Worm (Caenorhabditis elegans): Measurements from ENCODE around the gene F20B6.6.

DNA sequence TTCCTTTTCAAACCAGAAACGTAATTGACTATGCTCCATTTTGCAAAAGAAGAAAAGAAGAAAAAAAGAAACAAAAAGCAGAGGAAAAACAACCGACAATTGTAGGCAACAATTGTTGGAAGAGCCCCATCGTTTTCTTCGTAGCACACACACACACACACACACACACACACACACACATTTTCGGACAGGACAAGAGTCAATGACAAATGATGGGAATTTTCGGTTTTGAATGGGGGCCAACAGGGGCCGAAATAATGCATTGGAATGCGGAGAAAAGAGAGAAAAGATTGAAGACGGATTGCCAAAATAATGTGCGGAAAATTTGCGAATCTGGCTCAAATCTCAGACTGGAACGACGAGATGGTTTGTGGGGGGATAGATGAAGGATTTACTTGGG, 47.2 kb downstream of the F20B6.6 start:
- TF ChIP-seq ZK546.5 (tag; optimal IDR thresholded peaks at IDR 0.05) (no peak), unc-39 (tag; optimal IDR thresholded peaks at IDR 0.05) (no peak), mdl-1 (tag; optimal IDR thresholded peaks at IDR 0.05) (peak in 1 of 2 experiments; percentile 12), R02D3.7 (tag; optimal IDR thresholded peaks at IDR 0.05) (no peak), nhr-10 (tag; optimal IDR thresholded peaks at IDR 0.05) (no peak), skn-1 (tag; optimal IDR thresholded peaks at IDR 0.05) (no peak), aly-2 (tag; optimal IDR thresholded peaks at IDR 0.05) (no peak), ztf-11 (tag; optimal IDR thresholded peaks at IDR 0.05) (no peak), snpc-4 (tag; optimal IDR thresholded peaks at IDR 0.05) (no peak), nhr-77 (tag; optimal IDR thresholded peaks at IDR 0.05) (no peak), alr-1 (tag; optimal IDR thresholded peaks at IDR 0.05) (no peak), lin-13 (GFP tag; optimal IDR thresholded peaks at IDR 0.05) (no peak)
